Worm (Caenorhabditis elegans): Measurements from ENCODE around the gene sra-3.

DNA sequence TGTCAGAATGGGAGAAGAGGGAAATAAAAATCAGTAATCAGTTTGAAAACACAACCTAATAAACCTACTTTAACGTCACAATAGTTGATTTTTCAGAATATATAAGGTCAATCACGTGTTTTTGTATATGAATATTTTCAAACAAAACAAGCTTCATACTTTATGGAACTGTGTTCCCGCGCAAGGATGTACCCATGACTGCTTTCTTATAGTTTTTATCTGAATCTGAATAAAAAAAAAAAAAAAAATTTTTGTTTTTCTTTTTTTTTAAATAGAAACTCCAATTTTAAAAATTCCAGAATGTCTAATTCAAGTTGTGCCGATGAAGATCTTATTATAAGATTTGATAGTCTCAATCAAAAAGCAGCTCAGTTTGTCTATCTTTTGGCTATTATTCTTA, 12.1 kb downstream of the sra-3 start, which contains the start of gene sra-2:
- TF ChIP-seq hlh-11 (tag; optimal IDR thresholded peaks at IDR 0.05) (no peak), ZK546.5 (tag; optimal IDR thresholded peaks at IDR 0.05) (no peak), T26A8.4 (GFP tag; IDR thresholded peaks at IDR 0.05) (no peak), zag-1 (tag; optimal IDR thresholded peaks at IDR 0.05) (no peak), pha-4 (GFP tag; IDR thresholded peaks at IDR 0.05) (no peak), pha-4 (tag; optimal IDR thresholded peaks at IDR 0.05) (no peak), ceh-82 (tag; optimal IDR thresholded peaks at IDR 0.05) (no peak), lin-13 (GFP tag; optimal IDR thresholded peaks at IDR 0.05) (no peak), nhr-76 (tag; optimal IDR thresholded peaks at IDR 0.05) (no peak), zfp-2 (tag; optimal IDR thresholded peaks at IDR 0.05) (no peak), dve-1 (tag; optimal IDR thresholded peaks at IDR 0.05; ENCODE audit: insufficient read depth) (no peak), nhr-11 (tag; optimal IDR thresholded peaks at IDR 0.05) (no peak), skn-1 (tag; optimal IDR thresholded peaks at IDR 0.05) (no peak)

All from whole organism, L4 larva.